Fruit fly (Drosophila melanogaster) whole organism: ENCODE data around the gene CG12617.

Source experiments
- CG8478 ChIP-seq: fragments of >200 bp; optimal IDR thresholded peaks from 2 replicates; lab custom pipeline; 2018; ENCODE audit warnings: inconsistent platforms
- Dll ChIP-seq: fragments of >200 bp; optimal IDR thresholded peaks from 2 replicates; lab custom pipeline; 2017
- pan ChIP-seq: fragments of >200 bp; optimal IDR thresholded peaks from 2 replicates; lab custom pipeline; 2017
- psq ChIP-seq: fragments of >200 bp; optimal IDR thresholded peaks from 2 replicates; lab custom pipeline; 2017
- usp ChIP-seq: fragments of >200 bp; optimal IDR thresholded peaks from 2 replicates; lab custom pipeline; 2017; ENCODE audit warnings: missing biosample characterization, missing genetic modification characterization, mixed read lengths

DNA sequence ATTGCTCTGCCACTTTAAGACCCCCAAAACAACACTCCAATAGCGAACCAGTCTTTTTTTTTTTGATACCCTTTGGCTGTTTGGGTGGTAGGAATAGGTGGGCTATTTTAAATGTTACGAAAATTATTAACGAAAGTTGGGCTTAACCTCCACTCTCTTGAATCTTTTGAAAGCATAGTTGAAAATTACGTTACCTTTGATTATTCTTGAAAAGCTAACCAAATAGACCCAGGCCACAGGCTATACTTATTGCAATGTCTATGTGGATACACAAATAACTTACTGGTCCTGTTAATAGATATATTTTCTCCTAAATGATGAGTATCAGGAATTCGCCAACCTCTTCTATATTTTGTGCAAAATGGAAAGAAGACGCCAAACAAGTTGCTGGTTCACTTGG is 33.5 kb downstream of the CG12617 start:
- TF ChIP-seq usp (GFP tag; lab: Kevin White, UChicago), result no peak
- TF ChIP-seq pan (lab: Kevin White, UChicago), result no peak
- no peak for TF ChIP-seq CG8478 (lab: Kevin White, UChicago)
- no peak for TF ChIP-seq Dll (lab: Kevin White, UChicago)
- TF ChIP-seq psq (lab: Kevin White, UChicago), result no peak
